Fruit fly (Drosophila melanogaster): ENCODE data around the gene CG12715.

Gene CG12715

DNA sequence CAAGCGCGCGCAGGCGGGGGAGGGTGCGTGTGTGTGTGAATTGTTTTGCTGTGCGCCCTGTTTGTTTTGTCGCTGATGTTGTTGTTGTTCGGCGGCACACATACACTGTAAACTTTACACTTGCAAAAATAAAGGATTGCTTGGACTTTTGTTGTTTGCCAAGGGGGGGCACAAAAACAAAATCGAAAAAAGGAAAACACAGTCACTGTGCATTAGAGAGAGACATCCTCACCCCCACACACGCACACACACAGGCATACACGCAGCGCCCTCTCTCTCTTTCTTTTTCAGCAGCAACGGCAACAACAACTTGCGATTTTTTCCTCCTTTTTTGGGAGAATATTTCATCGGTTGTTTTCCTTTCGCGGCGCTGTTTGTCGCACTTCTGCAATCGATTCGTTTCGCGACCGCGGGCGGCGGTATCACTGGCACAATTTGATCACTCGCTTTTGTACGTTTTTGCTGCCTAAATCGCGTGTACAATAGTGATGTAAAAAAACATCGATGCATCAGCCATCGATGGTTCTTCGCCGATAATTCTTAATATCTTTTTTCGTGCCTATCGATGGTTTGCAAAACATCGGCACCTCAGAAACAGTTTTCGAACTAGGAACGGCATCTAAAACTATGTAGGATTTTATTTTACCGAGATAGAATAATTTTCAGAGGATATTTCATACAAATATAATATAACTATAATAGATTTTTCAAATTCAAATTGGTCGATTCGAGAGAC is 35.0 kb upstream of the CG12715 start, which contains the start of gene hep (continued):
- TF ChIP-seq CG9609 (GFP tag; optimal IDR thresholded peaks at IDR 0.05) (no peak), BEAF-32 (GFP tag; optimal IDR thresholded peaks at IDR 0.05) (peak; percentile 77), gfzf (GFP tag; optimal IDR thresholded peaks at IDR 0.05) (no peak), Deaf1 (tag; optimal IDR thresholded peaks at IDR 0.05) (no peak), CG8359 (GFP tag; optimal IDR thresholded peaks at IDR 0.05; ENCODE audit: borderline replicate concordance) (no peak), Hr78 (GFP tag; optimal IDR thresholded peaks at IDR 0.05) (no peak), HLH3B (GFP tag; IDR thresholded peaks at IDR 0.05) (no peak), CG14441 (GFP tag; IDR thresholded peaks at IDR 0.05) (no peak), Dfd (GFP tag; optimal IDR thresholded peaks at IDR 0.05) (no peak), Hsf (GFP tag; optimal IDR thresholded peaks at IDR 0.05) (no peak), CG12391 (tag; optimal IDR thresholded peaks at IDR 0.05) (no peak), Trl (optimal IDR thresholded peaks at IDR 0.05) (peak; percentile 45 to 77), Trl (GFP tag; optimal IDR thresholded peaks at IDR 0.05) (no peak), CG11247 (GFP tag; IDR thresholded peaks at IDR 0.05) (no peak), twi (tag; optimal IDR thresholded peaks at IDR 0.05) (no peak), Optix (GFP tag; IDR thresholded peaks at IDR 0.05) (no peak), nmo (GFP tag; optimal IDR thresholded peaks at IDR 0.05) (no peak), CG10366 (GFP tag; IDR thresholded peaks at IDR 0.05) (no peak), CG18262 (tag; optimal IDR thresholded peaks at IDR 0.05) (no peak), CG10274 (GFP tag; optimal IDR thresholded peaks at IDR 0.05) (no peak), bsh (GFP tag; optimal IDR thresholded peaks at IDR 0.05) (peak in 1 of 2 experiments; percentile 44), CG9437 (GFP tag; optimal IDR thresholded peaks at IDR 0.05) (no peak), cwo (GFP tag; optimal IDR thresholded peaks at IDR 0.05) (no peak), luna (GFP tag; optimal IDR thresholded peaks at IDR 0.05) (no peak), Ssrp (tag; optimal IDR thresholded peaks at IDR 0.05) (no peak), hbn (GFP tag; IDR thresholded peaks at IDR 0.05; ENCODE audit: partially characterized antibody) (peak; percentile 72), CG16813 (GFP tag; IDR thresholded peaks at IDR 0.05; ENCODE audit: partially characterized antibody) (peak; percentile 87), Drgx (GFP tag; IDR thresholded peaks at IDR 0.05) (no peak), Six4 (GFP tag; optimal IDR thresholded peaks at IDR 0.05) (no peak), zf30C (GFP tag; optimal IDR thresholded peaks at IDR 0.05) (no peak), TFAM (GFP tag; optimal IDR thresholded peaks at IDR 0.05) (no peak), CG43689 (GFP tag; IDR thresholded peaks at IDR 0.05) (no peak), CG6654 (GFP tag; optimal IDR thresholded peaks at IDR 0.05) (no peak), CG3407 (GFP tag; optimal IDR thresholded peaks at IDR 0.05) (no peak), CG7745 (tag; optimal IDR thresholded peaks at IDR 0.05) (no peak), stwl (tag; optimal IDR thresholded peaks at IDR 0.05) (no peak), bab2 (GFP tag; optimal IDR thresholded peaks at IDR 0.05) (no peak), CG15011 (GFP tag; optimal IDR thresholded peaks at IDR 0.05) (no peak), gce (GFP tag; IDR thresholded peaks at IDR 0.05) (no peak), CG1233 (GFP tag; optimal IDR thresholded peaks at IDR 0.05) (no peak), CkIIα-i1 (GFP tag; IDR thresholded peaks at IDR 0.05) (no peak), CG9727 (GFP tag; optimal IDR thresholded peaks at IDR 0.05) (no peak), CG9797 (GFP tag; optimal IDR thresholded peaks at IDR 0.05) (no peak), Neu2 (GFP tag; optimal IDR thresholded peaks at IDR 0.05; ENCODE audit: borderline replicate concordance) (no peak), amos (GFP tag; IDR thresholded peaks at IDR 0.05; ENCODE audit: partially characterized antibody) (peak; percentile 95), Bteb2 (GFP tag; optimal IDR thresholded peaks at IDR 0.05) (no peak), Adf1 (GFP tag; IDR thresholded peaks at IDR 0.05) (0 out of 2 replicates have a peak, but pooled peaks have one; percentile 29), CG18764 (GFP tag; optimal IDR thresholded peaks at IDR 0.05) (no peak), tx (GFP tag; optimal IDR thresholded peaks at IDR 0.05) (no peak)
